Worm (Caenorhabditis elegans): ENCODE results near the gene irld-65.

DNA sequence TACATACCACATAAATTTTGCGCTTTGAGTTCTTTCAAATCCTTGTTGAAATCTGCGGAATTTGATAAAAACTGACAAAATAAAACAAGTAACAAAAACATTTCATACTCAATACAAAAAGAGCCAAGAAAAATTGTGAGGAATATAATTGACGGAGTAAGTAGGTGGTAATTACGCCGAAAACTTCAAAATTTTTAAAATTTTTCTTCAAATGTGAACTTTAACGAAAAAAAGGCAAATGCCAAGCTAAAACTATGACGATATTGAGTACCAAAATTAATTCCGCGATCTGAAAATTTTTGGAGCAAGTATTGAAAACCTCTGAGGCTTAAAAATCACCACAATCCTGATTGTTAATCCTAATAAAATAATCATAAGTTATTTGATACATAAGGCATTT lies 14.9 kb upstream of the irld-65 start, which contains the start of gene irld-51:
- TF ChIP-seq mep-1 (tag; optimal IDR thresholded peaks at IDR 0.05) (no peak), snpc-4 (tag; optimal IDR thresholded peaks at IDR 0.05) (no peak), ces-1 (GFP tag; optimal IDR thresholded peaks at IDR 0.05) (no peak), lin-13 (tag; optimal IDR thresholded peaks at IDR 0.05) (no peak), pha-4 (tag; optimal IDR thresholded peaks at IDR 0.05) (no peak), nhr-237 (tag; optimal IDR thresholded peaks at IDR 0.05) (no peak), cnd-1 (tag; optimal IDR thresholded peaks at IDR 0.05) (no peak), ceh-43 (GFP tag; optimal IDR thresholded peaks at IDR 0.05) (no peak)
